Fruit fly (Drosophila melanogaster): ENCODE measurements around the gene PyK.

The PyK gene

DNA sequence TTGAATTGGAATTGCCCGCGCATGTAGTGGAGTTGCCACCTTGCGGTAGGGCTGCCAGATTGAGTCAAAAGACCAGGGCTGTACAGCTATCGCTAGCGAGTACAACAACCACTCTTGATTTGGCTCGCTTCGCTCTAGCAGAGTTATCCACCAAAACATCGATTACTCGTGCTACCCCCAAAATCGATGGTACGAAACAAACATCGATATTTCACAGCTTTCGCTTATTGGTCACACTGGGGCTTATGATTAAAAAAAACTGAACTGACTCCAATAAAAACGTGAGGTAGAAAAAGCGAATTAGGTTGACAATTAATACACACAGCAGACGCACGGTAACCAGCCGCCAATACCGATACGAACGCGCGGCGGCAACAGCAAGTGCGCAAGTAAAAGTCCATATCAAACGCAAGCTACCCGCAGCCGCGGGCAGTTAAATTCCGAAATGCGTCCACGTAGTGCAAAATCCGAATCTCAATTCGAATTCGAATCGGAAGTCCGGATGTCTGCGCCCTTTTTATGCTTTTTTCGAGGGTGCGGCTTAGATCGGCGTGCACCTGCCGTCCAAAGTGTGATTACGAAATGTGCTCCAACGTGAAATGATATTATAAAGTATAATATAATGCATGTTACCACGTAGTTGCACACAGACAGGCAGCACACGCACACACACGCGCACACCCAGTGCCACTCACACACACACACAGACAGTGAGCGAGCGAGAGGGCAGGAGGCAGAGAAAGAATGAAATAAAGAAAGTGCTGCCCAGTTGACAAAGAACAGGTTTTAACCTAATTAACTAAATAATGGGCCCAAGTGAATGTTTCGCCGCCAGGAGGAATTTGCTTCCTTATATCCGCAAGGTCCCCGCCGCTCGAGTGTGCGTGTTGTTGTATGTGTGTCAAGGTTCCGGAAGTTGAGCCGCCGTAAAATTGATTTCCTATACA is 10.6 kb upstream of the PyK start, which contains the start of gene Sar1 (continued):
- TF ChIP-seq CG13775 (GFP tag; optimal IDR thresholded peaks at IDR 0.05) (no peak), CG6272 (GFP tag; IDR thresholded peaks at IDR 0.05) (0 out of 2 replicates have a peak, but pooled peaks have one; percentile 19), aop (GFP tag; IDR thresholded peaks at IDR 0.05) (peak; percentile 71), rib (GFP tag; IDR thresholded peaks at IDR 0.05) (no peak), CG3163 (GFP tag; optimal IDR thresholded peaks at IDR 0.05) (peak; percentile 60), prd (optimal IDR thresholded peaks at IDR 0.05) (no peak), prd (GFP tag; IDR thresholded peaks at IDR 0.05) (no peak; the same call in 2 of the 3 replicates), CG17186 (GFP tag; optimal IDR thresholded peaks at IDR 0.05) (peak; percentile 64), schlank (tag; optimal IDR thresholded peaks at IDR 0.05) (no peak), Drgx (GFP tag; IDR thresholded peaks at IDR 0.05) (no peak), Taf1 (GFP tag; IDR thresholded peaks at IDR 0.05) (no peak), vfl (GFP tag; optimal IDR thresholded peaks at IDR 0.05) (no peak), Lhr (GFP tag; optimal IDR thresholded peaks at IDR 0.05) (peak; percentile 99), ase (GFP tag; IDR thresholded peaks at IDR 0.05) (no peak), Sin3A (optimal IDR thresholded peaks at IDR 0.05) (peak; percentile 81), fd102C (GFP tag; optimal IDR thresholded peaks at IDR 0.05) (no peak), pb (GFP tag; optimal IDR thresholded peaks at IDR 0.05) (no peak), CG15269 (tag; optimal IDR thresholded peaks at IDR 0.05) (no peak), Awh (GFP tag; IDR thresholded peaks at IDR 0.05) (no peak), CG4617 (GFP tag; optimal IDR thresholded peaks at IDR 0.05; ENCODE audit: borderline replicate concordance) (peak; percentile 60), CG7987 (GFP tag; optimal IDR thresholded peaks at IDR 0.05) (peak; percentile 14), Elba2 (GFP tag; optimal IDR thresholded peaks at IDR 0.05) (peak; percentile 76), nom (GFP tag; optimal IDR thresholded peaks at IDR 0.05) (peak; percentile 37), Dad (GFP tag; optimal IDR thresholded peaks at IDR 0.05) (no peak), lola (GFP tag; optimal IDR thresholded peaks at IDR 0.05) (no peak), emc (GFP tag; optimal IDR thresholded peaks at IDR 0.05) (peak; percentile 15), cwo (GFP tag; optimal IDR thresholded peaks at IDR 0.05) (no peak), crp (GFP tag; optimal IDR thresholded peaks at IDR 0.05) (peak in 1 of 2 experiments; percentile 26), CG4820 (GFP tag; optimal IDR thresholded peaks at IDR 0.05) (no peak), H15 (GFP tag; IDR thresholded peaks at IDR 0.05) (no peak), CG17612 (GFP tag; IDR thresholded peaks at IDR 0.05) (no peak), ac (GFP tag; optimal IDR thresholded peaks at IDR 0.05) (no peak), CG1602 (GFP tag; optimal IDR thresholded peaks at IDR 0.05) (peak; percentile 12), gce (GFP tag; IDR thresholded peaks at IDR 0.05) (peak; percentile 23; the same call in 1 of the 3 replicates), cato (GFP tag; optimal IDR thresholded peaks at IDR 0.05; ENCODE audit: borderline replicate concordance) (no peak), CG11456 (GFP tag; IDR thresholded peaks at IDR 0.05) (peak; percentile 69; the same call in 2 of the 3 replicates), Poxn (GFP tag; IDR thresholded peaks at IDR 0.05) (no peak), CG33557 (GFP tag; optimal IDR thresholded peaks at IDR 0.05) (no peak), Dip2 (GFP tag; IDR thresholded peaks at IDR 0.05) (no peak), nerfin-2 (GFP tag; IDR thresholded peaks at IDR 0.05; ENCODE audit: partially characterized antibody) (peak; percentile 59; the same call in 1 of the 2 replicates), CG11560 (tag; IDR thresholded peaks at IDR 0.05) (peak; percentile 89), CG13123 (GFP tag; optimal IDR thresholded peaks at IDR 0.05) (no peak), so (GFP tag; IDR thresholded peaks at IDR 0.05) (no peak), wdn (GFP tag; IDR thresholded peaks at IDR 0.05) (no peak), lmd (GFP tag; IDR thresholded peaks at IDR 0.05) (no peak), Dip3 (GFP tag; optimal IDR thresholded peaks at IDR 0.05) (peak; percentile 3), kni (GFP tag; optimal IDR thresholded peaks at IDR 0.05) (peak; percentile 3), CG3407 (GFP tag; optimal IDR thresholded peaks at IDR 0.05) (no peak), Abd-B (GFP tag; optimal IDR thresholded peaks at IDR 0.05) (peak; percentile 42)

Data from whole organism, embryonic.